Fruit fly (Drosophila melanogaster) whole organism, prepupa: ENCODE measurements around the gene CG15153.

Experiments
- CG10669 ChIP-seq: fragments of 200-800 bp; sonication (Bioruptor generic); optimal IDR thresholded peaks from 3 replicates; lab custom pipeline; 2018; ENCODE audit warnings: missing biosample characterization, mild to moderate bottlenecking, missing genetic modification characterization, moderate library complexity
- CG11902 ChIP-seq: fragments of 200-800 bp; sonication (Bioruptor generic); optimal IDR thresholded peaks from 3 replicates; lab custom pipeline; 2016; ENCODE audit warnings: missing biosample characterization, missing genetic modification characterization
- CG6854 ChIP-seq: fragments of 200-800 bp; sonication (Bioruptor generic); optimal IDR thresholded peaks from 2 replicates; lab custom pipeline; 2017; ENCODE audit warnings: missing biosample characterization, mild to moderate bottlenecking, missing genetic modification characterization
- CG8119 ChIP-seq: fragments of 200-800 bp; sonication (Bioruptor generic); IDR thresholded peaks from 3 replicates; pipeline ENCODE4 v1.3.6; 2022; ENCODE audit warnings: missing biosample characterization, missing genetic modification characterization
- Gug ChIP-seq: fragments of 200-800 bp; sonication (Bioruptor generic); IDR thresholded peaks from 2 replicates; pipeline ENCODE4 v1.3.6; 2022; ENCODE audit warnings: missing biosample characterization, missing genetic modification characterization
- Hr39 ChIP-seq: fragments of 200-800 bp; sonication (Bioruptor generic); optimal IDR thresholded peaks from 2 replicates; lab custom pipeline; 2016; ENCODE audit warnings: missing biosample characterization, missing genetic modification characterization
- Met ChIP-seq: fragments of 200-800 bp; sonication (Bioruptor generic); optimal IDR thresholded peaks from 3 replicates; lab custom pipeline; 2016; ENCODE audit warnings: missing biosample characterization, missing genetic modification characterization
- Smox ChIP-seq: fragments of 200-800 bp; sonication (Bioruptor generic); optimal IDR thresholded peaks from 3 replicates; lab custom pipeline; 2016; ENCODE audit warnings: missing biosample characterization, missing genetic modification characterization
- esn ChIP-seq: fragments of 200-800 bp; sonication (Bioruptor generic); optimal IDR thresholded peaks from 2 replicates; lab custom pipeline; 2016; ENCODE audit warnings: missing biosample characterization, mild to moderate bottlenecking, missing genetic modification characterization, moderate library complexity
- lz ChIP-seq: fragments of 200-800 bp; sonication (Bioruptor generic); optimal IDR thresholded peaks from 3 replicates; lab custom pipeline; 2016; ENCODE audit warnings: missing biosample characterization, missing genetic modification characterization
- pdm3 ChIP-seq: fragments of 200-800 bp; sonication (Bioruptor generic); optimal IDR thresholded peaks from 3 replicates; lab custom pipeline; 2016; ENCODE audit warnings: missing biosample characterization, missing genetic modification characterization
- topi ChIP-seq: fragments of 200-800 bp; sonication (Bioruptor generic); optimal IDR thresholded peaks from 3 replicates; lab custom pipeline; 2016; ENCODE audit warnings: missing biosample characterization, missing genetic modification characterization

dm6 chr2L:18077969-18078368 is 14.1 kb downstream of the CG15153 start, which contains the start of gene Arr1:
- TF ChIP-seq Smox (no peak), CG6854 (GFP tag; lab: Kevin White, UChicago) (no peak), lz (no peak), Gug (GFP tag; lab: Robert Waterston, UW) (no peak), CG10669 (GFP tag; lab: Kevin White, UChicago) (no peak), CG11902 (no peak), esn (GFP tag; lab: Kevin White, UChicago) (no peak), pdm3 (GFP tag; lab: Kevin White, UChicago) (no peak), Met (GFP tag; lab: Kevin White, UChicago) (no peak), Hr39 (no peak), CG8119 (GFP tag; lab: Robert Waterston, UW) (no peak), topi (GFP tag; lab: Kevin White, UChicago) (no peak)
